Fruit fly (Drosophila melanogaster) whole organism, embryonic: ENCODE measurements around the gene CG32305.
A peak's percentile ranks its signal among the peaks of the same experiment; 100 is the strongest.

ENCODE experiments used
- Atf6 ChIP-seq: fragments of 200-800 bp; sonication (Bioruptor generic); IDR thresholded peaks from 2 replicates; pipeline ENCODE4 v1.3.6; 2022; ENCODE audit warnings: missing biosample characterization, missing genetic modification characterization
- Awh ChIP-seq: fragments of 200-800 bp; sonication (Bioruptor generic); IDR thresholded peaks from 2 replicates; pipeline ENCODE4, ENCODE4 v1.3.6; 2022; ENCODE audit warnings: missing biosample characterization, missing genetic modification characterization
- CG13296 ChIP-seq: fragments of 200-800 bp; sonication (Bioruptor generic); optimal IDR thresholded peaks from 3 replicates; lab custom pipeline; 2018; ENCODE audit warnings: missing biosample characterization, mild to moderate bottlenecking, missing genetic modification characterization
- CG14860 ChIP-seq: fragments of 200-800 bp; sonication (Bioruptor generic); IDR thresholded peaks from 3 replicates; pipeline ENCODE4 v1.3.6; 2022; ENCODE audit warnings: missing biosample characterization, missing genetic modification characterization; ENCODE audit not compliant: partially characterized antibody
- CG14965 ChIP-seq: fragments of 200-800 bp; sonication (Bioruptor generic); optimal IDR thresholded peaks from 2 replicates; lab custom pipeline; 2016; ENCODE audit warnings: missing biosample characterization, missing genetic modification characterization, borderline replicate concordance
- CG15696 ChIP-seq: fragments of 200-800 bp; sonication (Bioruptor generic); optimal IDR thresholded peaks from 2 replicates; lab custom pipeline; 2019; ENCODE audit warnings: missing biosample characterization, mild to moderate bottlenecking, missing genetic modification characterization, moderate library complexity
- CG16779 ChIP-seq: fragments of 200-800 bp; sonication (Bioruptor generic); IDR thresholded peaks from 2 replicates; pipeline ENCODE4 v1.3.6; 2022; ENCODE audit warnings: missing biosample characterization, missing genetic modification characterization
- CG17186 ChIP-seq: fragments of 200-800 bp; sonication (Bioruptor generic); optimal IDR thresholded peaks from 3 replicates; lab custom pipeline; 2017; ENCODE audit warnings: missing biosample characterization, missing genetic modification reagents, missing genetic modification characterization
- CG17612 ChIP-seq: fragments of 200-800 bp; sonication (Bioruptor generic); IDR thresholded peaks from 2 replicates; pipeline ENCODE4 v1.3.6; 2022; ENCODE audit warnings: missing biosample characterization, missing genetic modification characterization
- CG2116 ChIP-seq: fragments of 200-800 bp; sonication (Bioruptor generic); optimal IDR thresholded peaks from 3 replicates; lab custom pipeline; 2018; ENCODE audit warnings: missing biosample characterization, mild to moderate bottlenecking, missing genetic modification characterization
- CG31365 ChIP-seq: fragments of 200-800 bp; sonication (Bioruptor generic); optimal IDR thresholded peaks from 2 replicates; lab custom pipeline; 2018; ENCODE audit warnings: missing biosample characterization, mild to moderate bottlenecking, missing genetic modification characterization
- CG32772 ChIP-seq: fragments of 200-800 bp; sonication (Bioruptor generic); IDR thresholded peaks from 2 replicates; pipeline ENCODE4 v1.3.6; 2022; ENCODE audit warnings: missing biosample characterization, missing genetic modification characterization
- CG3407 ChIP-seq: fragments of 200-800 bp; sonication (Bioruptor generic); optimal IDR thresholded peaks from 2 replicates; lab custom pipeline; 2018; ENCODE audit warnings: missing biosample characterization, mild to moderate bottlenecking, missing genetic modification characterization
- CG3726 ChIP-seq: fragments of 200-800 bp; sonication (Bioruptor generic); IDR thresholded peaks from 3 replicates; pipeline ENCODE4, ENCODE4 v1.3.6; 2022; ENCODE audit warnings: missing biosample characterization, missing genetic modification characterization
- CG7963 ChIP-seq: fragments of 200-800 bp; sonication (Bioruptor generic); IDR thresholded peaks from 3 replicates; pipeline ENCODE4 v1.3.6; 2022; ENCODE audit warnings: missing biosample characterization, missing genetic modification characterization; ENCODE audit not compliant: partially characterized antibody
- CTCF ChIP-seq: fragments of 200-800 bp; sonication (Bioruptor generic); optimal IDR thresholded peaks from 2 replicates; lab custom pipeline; 2017; ENCODE audit warnings: missing biosample characterization, mild to moderate bottlenecking, missing genetic modification characterization, moderate library complexity
- Dad ChIP-seq: fragments of 200-800 bp; sonication (Bioruptor generic); optimal IDR thresholded peaks from 3 replicates; lab custom pipeline; 2016; ENCODE audit warnings: missing biosample characterization, missing genetic modification characterization
- Deaf1 ChIP-seq: fragments of 200-800 bp; optimal IDR thresholded peaks from 3 replicates; lab custom pipeline; 2019; ENCODE audit warnings: missing biosample characterization, mild to moderate bottlenecking, missing genetic modification characterization, moderate library complexity
- Hr78 ChIP-seq, 2 experiments: fragments of 200-800 bp in 1 of 2; fragments of >200 bp in 1 of 2; sonication (Bioruptor generic) in 1 of 2; optimal IDR thresholded peaks; 2 replicates each; lab custom pipeline; 2017 to 2019; ENCODE audit warnings: missing biosample characterization in 2 of 2, missing genetic modification characterization in 2 of 2, mild to moderate bottlenecking in 1 of 2, moderate library complexity in 1 of 2
- MBD-R2 ChIP-seq: fragments of 200-800 bp; sonication (Bioruptor generic); IDR thresholded peaks from 2 replicates; pipeline ENCODE4 v1.3.6; 2022; ENCODE audit warnings: missing biosample characterization, missing genetic modification characterization
- Mes4 ChIP-seq: fragments of 200-800 bp; sonication (Bioruptor generic); optimal IDR thresholded peaks from 2 replicates; lab custom pipeline; 2016; ENCODE audit warnings: missing biosample characterization, missing genetic modification characterization
- Rfx ChIP-seq: fragments of 200-800 bp; sonication (Bioruptor generic); IDR thresholded peaks from 2 replicates; pipeline ENCODE4 v1.3.6; 2022; ENCODE audit warnings: missing biosample characterization, missing genetic modification characterization
- Sox102F ChIP-seq: fragments of 200-800 bp; sonication (Bioruptor generic); optimal IDR thresholded peaks from 2 replicates; lab custom pipeline; 2018; ENCODE audit warnings: missing biosample characterization, mild to moderate bottlenecking, missing genetic modification characterization, moderate library complexity
- TFAM ChIP-seq: fragments of 200-800 bp; sonication (Bioruptor generic); optimal IDR thresholded peaks from 2 replicates; lab custom pipeline; 2017; ENCODE audit warnings: missing biosample characterization, missing genetic modification characterization, inconsistent platforms
- YL-1 ChIP-seq: fragments of 200-800 bp; sonication (Bioruptor generic); optimal IDR thresholded peaks from 3 replicates; lab custom pipeline; 2017; ENCODE audit warnings: missing biosample characterization, mild to moderate bottlenecking, missing genetic modification characterization
- ab ChIP-seq: fragments of 200-800 bp; sonication (Bioruptor generic); optimal IDR thresholded peaks from 2 replicates; lab custom pipeline; 2016; ENCODE audit warnings: missing biosample characterization, missing genetic modification characterization
- amos ChIP-seq: fragments of 200-800 bp; sonication (Bioruptor generic); IDR thresholded peaks from 2 replicates; pipeline ENCODE4 v1.3.6; 2022; ENCODE audit warnings: missing biosample characterization, missing genetic modification characterization; ENCODE audit not compliant: partially characterized antibody
- ci ChIP-seq: fragments of 200-800 bp; sonication (Bioruptor generic); IDR thresholded peaks from 3 replicates; pipeline ENCODE4 v1.3.6; 2022; ENCODE audit warnings: missing biosample characterization, missing genetic modification characterization
- dpn ChIP-seq, 2 experiments: fragments of 200-800 bp; sonication (Bioruptor generic); optimal IDR thresholded peaks; 3 replicates each; lab custom pipeline; 2016; ENCODE audit warnings: missing biosample characterization in 2 of 2, missing genetic modification characterization in 2 of 2
- esg ChIP-seq: fragments of 200-800 bp; sonication (Bioruptor generic); conservative IDR thresholded peaks from 2 replicates; pipeline ENCODE4 v1.3.6; 2022; ENCODE audit warnings: missing biosample characterization, missing genetic modification characterization
- exex ChIP-seq: fragments of 200-800 bp; sonication (Bioruptor generic); optimal IDR thresholded peaks from 4 replicates; lab custom pipeline; 2018; ENCODE audit warnings: missing biosample characterization, mild to moderate bottlenecking, missing genetic modification characterization, moderate library complexity
- ftz-f1 ChIP-seq: fragments of 200-800 bp; sonication (Bioruptor generic); optimal IDR thresholded peaks from 2 replicates; lab custom pipeline; 2016; ENCODE audit warnings: missing biosample characterization, missing genetic modification characterization
- grau ChIP-seq: fragments of 200-800 bp; optimal IDR thresholded peaks from 3 replicates; lab custom pipeline; 2019; ENCODE audit warnings: missing biosample characterization, mild to moderate bottlenecking, missing genetic modification characterization, moderate library complexity
- insv ChIP-seq, 2 experiments: fragments of 200-800 bp; sonication (Bioruptor generic); optimal IDR thresholded peaks; 3 replicates each; lab custom pipeline; 2016 to 2018; ENCODE audit warnings: missing biosample characterization in 2 of 2, missing genetic modification characterization in 2 of 2
- kni ChIP-seq: fragments of 200-800 bp; sonication (Bioruptor generic); optimal IDR thresholded peaks from 3 replicates; lab custom pipeline; 2017; ENCODE audit warnings: mild to moderate bottlenecking, missing biosample characterization, missing genetic modification reagents, missing genetic modification characterization
- lab ChIP-seq: fragments of 200-800 bp; sonication (Bioruptor generic); optimal IDR thresholded peaks from 3 replicates; lab custom pipeline; 2017; ENCODE audit warnings: missing biosample characterization, missing genetic modification characterization, mild to moderate bottlenecking, moderate library complexity, missing genetic modification reagents
- nerfin-2 ChIP-seq: fragments of 200-800 bp; sonication (Bioruptor generic); IDR thresholded peaks from 2 replicates; pipeline ENCODE4 v1.3.6; 2022; ENCODE audit warnings: missing biosample characterization, missing genetic modification characterization; ENCODE audit not compliant: partially characterized antibody
- otp ChIP-seq: fragments of 200-800 bp; sonication (Bioruptor generic); IDR thresholded peaks from 3 replicates; pipeline ENCODE4, ENCODE4 v1.3.6; 2022; ENCODE audit warnings: missing biosample characterization, missing genetic modification characterization
- peb ChIP-seq: fragments of 200-800 bp; sonication (Bioruptor generic); IDR thresholded peaks from 2 replicates; pipeline ENCODE4 v1.3.6; 2022; ENCODE audit warnings: missing biosample characterization, missing genetic modification characterization
- phol ChIP-seq: fragments of 200-800 bp; sonication (Bioruptor generic); optimal IDR thresholded peaks from 3 replicates; lab custom pipeline; 2018; ENCODE audit warnings: missing biosample characterization, mild to moderate bottlenecking, missing genetic modification characterization, moderate library complexity
- pita ChIP-seq: fragments of 200-800 bp; sonication (Bioruptor generic); optimal IDR thresholded peaks from 2 replicates; lab custom pipeline; 2017; ENCODE audit warnings: missing biosample characterization, mild to moderate bottlenecking, missing genetic modification characterization
- ro ChIP-seq: fragments of 200-800 bp; sonication (Bioruptor generic); IDR thresholded peaks from 2 replicates; pipeline ENCODE4 v1.3.6; 2022; ENCODE audit warnings: missing biosample characterization, missing genetic modification characterization
- seq ChIP-seq: fragments of 200-800 bp; sonication (Bioruptor generic); IDR thresholded peaks from 2 replicates; pipeline ENCODE4 v1.3.6; 2022; ENCODE audit warnings: missing biosample characterization, missing genetic modification characterization
- sim ChIP-seq: fragments of 200-800 bp; sonication (Bioruptor generic); IDR thresholded peaks from 2 replicates; pipeline ENCODE4 v1.3.6; 2022; ENCODE audit warnings: missing biosample characterization, missing genetic modification characterization
- slp2 ChIP-seq: fragments of 200-800 bp; sonication (Bioruptor generic); optimal IDR thresholded peaks from 2 replicates; lab custom pipeline; 2016; ENCODE audit warnings: missing biosample characterization, missing genetic modification characterization
- stwl ChIP-seq: fragments of 200-800 bp; sonication (Bioruptor generic); optimal IDR thresholded peaks from 3 replicates; lab custom pipeline; 2018; ENCODE audit warnings: missing biosample characterization, mild to moderate bottlenecking, missing genetic modification characterization, moderate library complexity
- tio ChIP-seq: fragments of 200-800 bp; sonication (Bioruptor generic); optimal IDR thresholded peaks from 2 replicates; lab custom pipeline; 2017; ENCODE audit warnings: missing biosample characterization, missing genetic modification characterization, inconsistent platforms
- toy ChIP-seq: fragments of 200-800 bp; sonication (Bioruptor generic); IDR thresholded peaks from 2 replicates; pipeline ENCODE4 v1.3.6; 2022; ENCODE audit warnings: missing biosample characterization, missing genetic modification characterization
- vvl ChIP-seq: fragments of 200-800 bp; sonication (Bioruptor generic); IDR thresholded peaks from 2 replicates; pipeline ENCODE4 v1.3.6; 2022; ENCODE audit warnings: missing biosample characterization, missing genetic modification characterization

Gene CG32305

DNA sequence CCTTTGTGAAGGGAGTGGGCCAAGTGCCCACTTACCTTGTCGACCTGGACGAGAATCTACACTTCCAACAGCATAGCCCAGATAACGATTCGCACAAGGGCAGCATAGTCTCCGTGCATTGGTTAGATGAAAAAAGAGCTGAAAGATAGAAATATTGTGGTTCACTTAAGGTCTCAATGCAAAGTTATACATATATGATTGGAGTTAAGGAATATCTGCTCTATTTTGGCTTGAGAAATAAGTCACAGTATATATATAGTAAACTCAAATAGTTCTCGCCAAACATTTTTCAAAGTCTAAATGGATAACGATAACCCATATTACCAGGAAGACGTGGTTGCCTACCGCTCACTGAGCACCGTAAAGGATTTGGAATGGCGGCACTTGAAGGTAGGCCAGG, at the start of gene CG32305:
Gene CG32305, plus strand, starts transcription at position 301 of the 400 bp plus-strand sequence.
- TF ChIP-seq MBD-R2 (GFP tag; lab: Robert Waterston, UW) (no peak), lab (GFP tag; lab: Kevin White, UChicago) (no peak), ro (no peak), tio (GFP tag; lab: Kevin White, UChicago) (no peak), CG2116 (GFP tag; lab: Kevin White, UChicago) (no peak), toy (GFP tag; lab: Robert Waterston, UW) (no peak), CG3726 (GFP tag; lab: Robert Waterston, UW) (no peak), otp (no peak), Rfx (GFP tag; lab: Robert Waterston, UW) (no peak), CG17612 (GFP tag; lab: Robert Waterston, UW) (no peak), CG13296 (no peak), ab (GFP tag; lab: Kevin White, UChicago) (no peak), YL-1 (GFP tag; lab: Kevin White, UChicago) (no peak), amos (GFP tag; lab: Robert Waterston, UW) (no peak), TFAM (GFP tag; lab: Kevin White, UChicago) (no peak), exex (no peak)
- TF ChIP-seq, all 482 proteins: peak for 0

DNA sequence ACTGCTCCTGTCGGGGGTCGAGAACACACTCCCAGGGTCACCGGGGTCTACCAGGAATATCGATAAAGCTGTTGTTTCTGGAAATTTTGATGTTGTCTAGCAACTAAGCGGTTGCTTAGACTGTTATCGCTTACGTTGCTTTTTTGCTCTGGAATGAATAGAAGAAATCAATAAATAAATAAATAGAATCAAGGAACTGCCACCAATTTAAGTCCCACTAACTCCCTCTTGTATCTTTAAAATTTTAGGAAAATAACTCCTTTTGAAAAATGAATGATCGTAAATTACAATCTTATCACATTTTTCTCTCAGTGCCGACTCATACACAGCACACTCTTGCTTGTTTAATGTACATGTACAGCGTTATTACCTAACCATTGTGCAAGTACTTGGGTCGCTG, 36.0 kb upstream of the CG32305 start, which contains the start of gene CG15878:
Gene CG15878, minus strand, starts transcription at position 101 of the 400 bp plus-strand sequence.
- TF ChIP-seq nerfin-2 (GFP tag; lab: Robert Waterston, UW) (no peak), grau (no peak), insv (GFP tag; optimal IDR thresholded peaks at IDR 0.05; lab: Kevin White, UChicago) (no peak), CG14860 (no peak), slp2 (GFP tag; lab: Kevin White, UChicago) (no peak), kni (GFP tag; lab: Kevin White, UChicago) (no peak), Dad (no peak), Atf6 (GFP tag; lab: Robert Waterston, UW) (no peak), CG17186 (no peak), Awh (GFP tag; lab: Robert Waterston, UW) (no peak), CG16779 (GFP tag; lab: Robert Waterston, UW) (no peak), CG15696 (no peak), Hr78 (GFP tag; optimal IDR thresholded peaks at IDR 0.05; lab: Kevin White, UChicago) (no peak), CG3407 (GFP tag; lab: Kevin White, UChicago) (no peak)

DNA sequence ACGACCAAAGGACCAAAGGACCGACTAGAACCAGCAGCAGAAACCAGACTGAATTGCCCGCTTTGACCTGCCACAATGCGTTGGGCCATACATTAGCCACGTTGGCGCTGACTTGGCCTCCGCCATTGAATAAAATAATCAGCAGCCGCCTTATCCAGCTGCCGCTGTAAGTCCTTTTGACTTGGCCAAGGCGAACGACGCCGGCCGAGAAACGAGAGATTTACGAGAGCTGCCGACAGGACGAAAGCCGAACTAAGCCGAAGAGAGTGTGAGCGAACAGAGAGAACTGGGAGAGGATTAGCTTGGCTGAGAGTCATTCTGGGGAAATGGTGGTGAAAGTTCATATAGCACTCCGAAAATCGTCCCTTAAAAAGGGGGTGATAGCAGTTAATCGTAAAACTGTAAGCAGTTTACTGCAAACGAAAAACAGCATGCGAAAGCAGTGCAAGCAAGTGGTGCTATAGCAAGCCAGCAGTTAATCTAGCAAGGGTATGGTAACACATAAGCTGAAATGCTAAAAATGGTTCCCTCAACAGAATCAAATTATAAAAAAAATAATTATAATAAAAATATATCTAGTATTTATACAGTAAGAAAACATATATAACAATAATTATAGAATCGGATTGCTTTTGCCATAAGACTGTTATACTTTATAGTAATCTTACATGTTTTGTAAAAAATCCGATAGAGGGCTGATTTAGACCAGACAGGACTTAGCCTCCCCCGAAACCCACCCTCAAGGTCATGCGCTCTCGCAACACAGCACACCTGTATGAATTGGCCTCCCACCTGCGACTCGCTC, 19.9 kb upstream of the CG32305 start:
- TF ChIP-seq ci = 0 out of 3 replicates have a peak, but pooled peaks have one; percentile 8
- TF ChIP-seq CG14965 (GFP tag; lab: Kevin White, UChicago) = no peak
- peak; percentile 30 for TF ChIP-seq ftz-f1 (GFP tag; lab: Kevin White, UChicago)
- no peak for TF ChIP-seq sim (GFP tag; lab: Robert Waterston, UW)
- TF ChIP-seq Sox102F (GFP tag; lab: Kevin White, UChicago) = no peak
- no peak for TF ChIP-seq esg (GFP tag; lab: Robert Waterston, UW)
- peak; percentile 85 for TF ChIP-seq CTCF
- no peak for TF ChIP-seq CG7963 (GFP tag; lab: Robert Waterston, UW)
- peak; percentile 7; the same call in 1 of the 2 replicates for TF ChIP-seq vvl (GFP tag; lab: Robert Waterston, UW)
- TF ChIP-seq Mes4 (GFP tag; lab: Kevin White, UChicago) = no peak
- TF ChIP-seq phol (tag; lab: Kevin White, UChicago) = no peak
- no peak for TF ChIP-seq CG32772 (GFP tag; lab: Robert Waterston, UW)
- TF ChIP-seq dpn (GFP tag; optimal IDR thresholded peaks at IDR 0.05; lab: Kevin White, UChicago) = no peak
- TF ChIP-seq Deaf1 = peak; percentile 97
- peak; percentile 96 for TF ChIP-seq CG31365 (tag; lab: Kevin White, UChicago)
- TF ChIP-seq toy (GFP tag; lab: Robert Waterston, UW) = no peak
- TF ChIP-seq seq (GFP tag; lab: Robert Waterston, UW) = 0 out of 2 replicates have a peak, but pooled peaks have one; percentile 22
- TF ChIP-seq pita (GFP tag; lab: Kevin White, UChicago) = peak; percentile 17
- TF ChIP-seq peb (GFP tag; lab: Robert Waterston, UW) = no peak
- peak; percentile 5 for TF ChIP-seq stwl (tag; lab: Kevin White, UChicago)
